Worm (Caenorhabditis elegans): ENCODE results near the gene dnj-25.

- no peak for TF ChIP-seq dmd-6 (GFP tag; IDR thresholded peaks at IDR 0.05)
- no peak for TF ChIP-seq ama-1 (optimal IDR thresholded peaks at IDR 0.05)
- no peak for TF ChIP-seq nhr-25 (tag; optimal IDR thresholded peaks at IDR 0.05; ENCODE audit: borderline replicate concordance, insufficient read depth)
- no peak for TF ChIP-seq F44E2.7 (GFP tag; IDR thresholded peaks at IDR 0.05)
- TF ChIP-seq F10B5.3 (tag; optimal IDR thresholded peaks at IDR 0.05), result no peak
- no peak for TF ChIP-seq T20F7.1 (GFP tag; optimal IDR thresholded peaks at IDR 0.05)
- no peak for TF ChIP-seq nhr-237 (tag; optimal IDR thresholded peaks at IDR 0.05)
- TF ChIP-seq lin-15B (tag; optimal IDR thresholded peaks at IDR 0.05), result no peak
Measured at ce11 chrV:20739387-20739786, 4.8 kb downstream of the dnj-25 start.

All from whole organism, L4 larva.